Worm (Caenorhabditis elegans): Measurements from ENCODE around the gene str-55.

DNA sequence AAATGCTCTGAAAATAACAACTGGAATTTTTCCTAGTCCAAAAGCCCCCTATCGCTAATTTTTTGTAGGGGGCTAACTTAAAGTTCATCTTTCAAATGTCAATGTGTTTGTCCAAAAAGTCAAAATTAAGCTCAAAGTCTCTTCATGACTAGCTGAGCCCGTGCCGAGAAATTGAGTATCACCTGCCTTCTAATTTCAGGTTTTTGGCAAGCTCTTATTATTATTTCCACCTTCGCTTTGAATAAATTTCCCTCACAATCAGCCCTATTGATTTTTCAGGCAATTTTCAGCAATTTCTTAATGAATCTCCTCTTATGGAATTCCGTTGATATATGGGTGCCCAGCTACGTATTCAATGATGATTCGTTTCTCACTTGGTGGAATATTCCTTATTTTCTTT, 17.5 kb downstream of the str-55 start, which contains the start of gene sre-36:
- TF ChIP-seq dpl-1 (GFP tag; optimal IDR thresholded peaks at IDR 0.05) = no peak
- no peak for TF ChIP-seq xnd-1 (tag; optimal IDR thresholded peaks at IDR 0.05)
- TF ChIP-seq nfya-2 (GFP tag; IDR thresholded peaks at IDR 0.05) = no peak
- TF ChIP-seq ztf-22 (GFP tag; optimal IDR thresholded peaks at IDR 0.05) = no peak
- TF ChIP-seq F49E8.2 (tag; optimal IDR thresholded peaks at IDR 0.05; ENCODE audit: insufficient read depth) = no peak

All from whole organism, young adult.